Fruit fly (Drosophila melanogaster) whole organism, embryonic: ENCODE measurements around the gene msps.

Experiments used
- ATbp ChIP-seq: fragments of 200-800 bp; sonication (Bioruptor generic); optimal IDR thresholded peaks from 2 replicates; lab custom pipeline; 2017; ENCODE audit warnings: missing biosample characterization, mild to moderate bottlenecking, missing genetic modification characterization, missing genetic modification reagents
- Atf6 ChIP-seq: fragments of 200-800 bp; sonication (Bioruptor generic); IDR thresholded peaks from 2 replicates; pipeline ENCODE4 v1.3.6; 2022; ENCODE audit warnings: missing biosample characterization, missing genetic modification characterization
- Bgb ChIP-seq: fragments of 200-800 bp; sonication (Bioruptor generic); IDR thresholded peaks from 2 replicates; pipeline ENCODE4 v1.3.6; 2022; ENCODE audit warnings: missing biosample characterization, missing genetic modification characterization; ENCODE audit not compliant: partially characterized antibody
- BtbVII ChIP-seq: fragments of 200-800 bp; sonication (Bioruptor generic); optimal IDR thresholded peaks from 3 replicates; lab custom pipeline; 2017; ENCODE audit warnings: missing biosample characterization, mild to moderate bottlenecking, missing genetic modification characterization
- CG10209 ChIP-seq: fragments of 200-800 bp; sonication (Bioruptor generic); optimal IDR thresholded peaks from 3 replicates; lab custom pipeline; 2017; ENCODE audit warnings: missing biosample characterization, mild to moderate bottlenecking, missing genetic modification characterization, missing genetic modification reagents
- CG10543 ChIP-seq: fragments of 200-800 bp; sonication (Bioruptor generic); optimal IDR thresholded peaks from 3 replicates; lab custom pipeline; 2017; ENCODE audit warnings: missing biosample characterization, mild to moderate bottlenecking, missing genetic modification characterization, moderate library complexity
- CG10565 ChIP-seq: fragments of 200-800 bp; sonication (Bioruptor generic); optimal IDR thresholded peaks from 3 replicates; lab custom pipeline; 2016; ENCODE audit warnings: missing biosample characterization, mild to moderate bottlenecking, missing genetic modification characterization
- CG10959 ChIP-seq: fragments of 200-800 bp; sonication (Bioruptor generic); IDR thresholded peaks from 2 replicates; pipeline ENCODE4 v1.3.6; 2022; ENCODE audit warnings: missing biosample characterization, missing genetic modification characterization
- CG12155 ChIP-seq: fragments of 200-800 bp; sonication (Bioruptor generic); optimal IDR thresholded peaks from 3 replicates; lab custom pipeline; 2016; ENCODE audit warnings: missing biosample characterization, missing genetic modification characterization
- CG17328 ChIP-seq: fragments of 200-800 bp; sonication (Bioruptor generic); IDR thresholded peaks from 2 replicates; pipeline ENCODE4 v1.3.6; 2022; ENCODE audit warnings: missing biosample characterization, missing genetic modification characterization
- CG2129 ChIP-seq: fragments of 200-800 bp; sonication (Bioruptor generic); IDR thresholded peaks from 2 replicates; pipeline ENCODE4 v1.3.6; 2022; ENCODE audit warnings: missing biosample characterization, missing genetic modification characterization; ENCODE audit not compliant: partially characterized antibody
- CG3163 ChIP-seq: fragments of 200-800 bp; sonication (Bioruptor generic); optimal IDR thresholded peaks from 3 replicates; lab custom pipeline; 2016; ENCODE audit warnings: missing biosample characterization, missing genetic modification characterization
- CG34376 ChIP-seq: fragments of 200-800 bp; sonication (Bioruptor generic); optimal IDR thresholded peaks from 2 replicates; lab custom pipeline; 2018; ENCODE audit warnings: missing biosample characterization, mild to moderate bottlenecking, missing genetic modification characterization
- CG4360 ChIP-seq: fragments of 200-800 bp; sonication (Bioruptor generic); IDR thresholded peaks from 2 replicates; pipeline ENCODE4 v1.3.6; 2022; ENCODE audit warnings: missing biosample characterization, missing genetic modification characterization
- CG6654 ChIP-seq: fragments of 200-800 bp; sonication (Bioruptor generic); optimal IDR thresholded peaks from 2 replicates; lab custom pipeline; 2017; ENCODE audit warnings: missing biosample characterization, mild to moderate bottlenecking, missing genetic modification characterization
- CG7357 ChIP-seq: fragments of 200-800 bp; sonication (Bioruptor generic); IDR thresholded peaks from 3 replicates; pipeline ENCODE4 v1.3.6; 2022; ENCODE audit warnings: missing biosample characterization, missing genetic modification characterization
- CG9817 ChIP-seq: fragments of 200-800 bp; sonication (Bioruptor generic); optimal IDR thresholded peaks from 2 replicates; lab custom pipeline; 2018; ENCODE audit warnings: missing biosample characterization, mild to moderate bottlenecking, missing genetic modification characterization, moderate library complexity
- Fer1 ChIP-seq: fragments of 200-800 bp; sonication (Bioruptor generic); optimal IDR thresholded peaks from 2 replicates; lab custom pipeline; 2017; ENCODE audit warnings: missing biosample characterization, mild to moderate bottlenecking, missing genetic modification characterization
- GATAe ChIP-seq: fragments of 200-800 bp; sonication (Bioruptor generic); conservative IDR thresholded peaks from 2 replicates; pipeline ENCODE4 v1.3.6; 2022; ENCODE audit warnings: missing biosample characterization, missing genetic modification characterization
- Hmr ChIP-seq: fragments of 200-800 bp; sonication (Bioruptor generic); optimal IDR thresholded peaks from 3 replicates; lab custom pipeline; 2017; ENCODE audit warnings: mild to moderate bottlenecking, missing biosample characterization, missing genetic modification reagents, missing genetic modification characterization
- Hr78 ChIP-seq, 2 experiments: fragments of 200-800 bp in 1 of 2; fragments of >200 bp in 1 of 2; sonication (Bioruptor generic) in 1 of 2; optimal IDR thresholded peaks; 2 replicates each; lab custom pipeline; 2017 to 2019; ENCODE audit warnings: missing biosample characterization in 2 of 2, missing genetic modification characterization in 2 of 2, mild to moderate bottlenecking in 1 of 2, moderate library complexity in 1 of 2
- MBD-R2 ChIP-seq: fragments of 200-800 bp; sonication (Bioruptor generic); IDR thresholded peaks from 2 replicates; pipeline ENCODE4 v1.3.6; 2022; ENCODE audit warnings: missing biosample characterization, missing genetic modification characterization
- Med ChIP-seq: fragments of 200-800 bp; sonication (Bioruptor generic); peaks from one replicate; lab custom pipeline; 2016; ENCODE audit warnings: missing biosample characterization, missing genetic modification characterization, mild to moderate bottlenecking, inconsistent platforms, moderate library complexity
- NC2β ChIP-seq: fragments of 200-800 bp; sonication (Bioruptor generic); optimal IDR thresholded peaks from 2 replicates; lab custom pipeline; 2016; ENCODE audit warnings: missing biosample characterization, missing genetic modification characterization
- Opbp ChIP-seq: fragments of 200-800 bp; sonication (Bioruptor generic); IDR thresholded peaks from 3 replicates; pipeline ENCODE4 v1.3.6; 2022; ENCODE audit warnings: missing biosample characterization, missing genetic modification characterization; ENCODE audit not compliant: partially characterized antibody
- Sox102F ChIP-seq: fragments of 200-800 bp; sonication (Bioruptor generic); optimal IDR thresholded peaks from 2 replicates; lab custom pipeline; 2018; ENCODE audit warnings: missing biosample characterization, mild to moderate bottlenecking, missing genetic modification characterization, moderate library complexity
- Ssrp ChIP-seq: fragments of 200-800 bp; sonication (Bioruptor generic); optimal IDR thresholded peaks from 2 replicates; lab custom pipeline; 2018; ENCODE audit warnings: missing biosample characterization, mild to moderate bottlenecking, missing genetic modification characterization, moderate library complexity
- bsh ChIP-seq, 2 experiments: fragments of 200-800 bp; sonication (Bioruptor generic); optimal IDR thresholded peaks; 2 replicates each; lab custom pipeline; 2017 to 2018; ENCODE audit warnings: mild to moderate bottlenecking in 2 of 2, missing biosample characterization in 2 of 2, missing genetic modification characterization in 2 of 2, moderate library complexity in 1 of 2
- cg ChIP-seq: fragments of 200-800 bp; sonication (Bioruptor generic); optimal IDR thresholded peaks from 3 replicates; lab custom pipeline; 2019; ENCODE audit warnings: missing biosample characterization, mild to moderate bottlenecking, missing genetic modification characterization, moderate library complexity
- chinmo ChIP-seq: fragments of 200-800 bp; sonication (Bioruptor generic); IDR thresholded peaks from 4 replicates; pipeline ENCODE4 v1.3.6; 2022; ENCODE audit warnings: missing biosample characterization, missing genetic modification characterization; ENCODE audit not compliant: partially characterized antibody
- chm ChIP-seq: fragments of 200-800 bp; sonication (Bioruptor generic); IDR thresholded peaks from 2 replicates; pipeline ENCODE4 v1.3.6; 2022; ENCODE audit warnings: missing biosample characterization, missing genetic modification characterization
- crol ChIP-seq: fragments of 200-800 bp; sonication (Bioruptor generic); IDR thresholded peaks from 2 replicates; pipeline ENCODE4 v1.3.6; 2022; ENCODE audit warnings: missing biosample characterization, missing genetic modification characterization
- cwo ChIP-seq: fragments of 200-800 bp; sonication (Bioruptor generic); optimal IDR thresholded peaks from 3 replicates; lab custom pipeline; 2017; ENCODE audit warnings: missing biosample characterization, missing genetic modification characterization, mild to moderate bottlenecking, moderate library complexity, missing genetic modification reagents
- dpn ChIP-seq, 2 experiments: fragments of 200-800 bp; sonication (Bioruptor generic); optimal IDR thresholded peaks; 3 replicates each; lab custom pipeline; 2016; ENCODE audit warnings: missing biosample characterization in 2 of 2, missing genetic modification characterization in 2 of 2
- exex ChIP-seq: fragments of 200-800 bp; sonication (Bioruptor generic); optimal IDR thresholded peaks from 4 replicates; lab custom pipeline; 2018; ENCODE audit warnings: missing biosample characterization, mild to moderate bottlenecking, missing genetic modification characterization, moderate library complexity
- jing ChIP-seq: fragments of 200-800 bp; sonication (Bioruptor generic); optimal IDR thresholded peaks from 2 replicates; lab custom pipeline; 2018; ENCODE audit warnings: missing biosample characterization, mild to moderate bottlenecking, missing genetic modification characterization
- jumu ChIP-seq: fragments of 200-800 bp; sonication (Bioruptor generic); optimal IDR thresholded peaks from 3 replicates; lab custom pipeline; 2016; ENCODE audit warnings: missing biosample characterization, missing genetic modification characterization
- lola ChIP-seq, 3 experiments: fragments of >200 bp in 2 of 3; fragments of 200-800 bp in 1 of 3; sonication (Bioruptor generic) in 1 of 3; optimal IDR thresholded peaks; 2 replicates each; lab custom pipeline; 2017 to 2019; ENCODE audit warnings: missing biosample characterization in 3 of 3, missing genetic modification characterization in 3 of 3, mild to moderate bottlenecking in 1 of 3, moderate library complexity in 1 of 3
- mirr ChIP-seq: fragments of 200-800 bp; sonication (Bioruptor generic); optimal IDR thresholded peaks from 3 replicates; lab custom pipeline; 2018; ENCODE audit warnings: missing biosample characterization, mild to moderate bottlenecking, missing genetic modification characterization
- nmo ChIP-seq: fragments of 200-800 bp; sonication (Bioruptor generic); optimal IDR thresholded peaks from 2 replicates; lab custom pipeline; 2018; ENCODE audit warnings: missing biosample characterization, mild to moderate bottlenecking, missing genetic modification characterization, moderate library complexity
- ranshi ChIP-seq: fragments of 200-800 bp; sonication (Bioruptor generic); IDR thresholded peaks from 2 replicates; pipeline ENCODE4 v1.3.6; 2022; ENCODE audit warnings: missing biosample characterization, missing genetic modification characterization
- sd ChIP-seq: fragments of 200-800 bp; sonication (Bioruptor generic); optimal IDR thresholded peaks from 3 replicates; lab custom pipeline; 2018; ENCODE audit warnings: missing biosample characterization, mild to moderate bottlenecking, missing genetic modification characterization, moderate library complexity
- sima ChIP-seq: fragments of 200-800 bp; sonication (Bioruptor generic); optimal IDR thresholded peaks from 2 replicates; lab custom pipeline; 2016; ENCODE audit warnings: missing biosample characterization, missing genetic modification characterization
- ssp ChIP-seq: fragments of 200-800 bp; sonication (Bioruptor generic); IDR thresholded peaks from 2 replicates; pipeline ENCODE4 v1.3.6; 2022; ENCODE audit warnings: missing biosample characterization, missing genetic modification characterization
- sug ChIP-seq: fragments of 200-800 bp; optimal IDR thresholded peaks from 2 replicates; lab custom pipeline; 2019; ENCODE audit warnings: missing biosample characterization, mild to moderate bottlenecking, missing genetic modification characterization, moderate library complexity
- zfh2 ChIP-seq: fragments of 200-800 bp; sonication (Bioruptor generic); optimal IDR thresholded peaks from 2 replicates; lab custom pipeline; 2016; ENCODE audit warnings: missing biosample characterization, missing genetic modification characterization

Gene msps

dm6 chr3R:16006806-16007556 lies 43.6 kb upstream of the msps start (continued):
- no peak for TF ChIP-seq Sox102F (GFP tag; lab: Kevin White, UChicago)
- TF ChIP-seq CG6654 (GFP tag; lab: Kevin White, UChicago): no peak
- peak; percentile 87 for TF ChIP-seq GATAe

- TF ChIP-seq GATAe (peak; percentile 92), dpn (GFP tag; optimal IDR thresholded peaks at IDR 0.05; lab: Kevin White, UChicago) (no peak), CG3163 (GFP tag; lab: Kevin White, UChicago) (no peak), CG10959 (GFP tag; lab: Robert Waterston, UW) (no peak), CG10209 (GFP tag; lab: Kevin White, UChicago) (no peak), cg (GFP tag; lab: Kevin White, UChicago) (peak; percentile 4), zfh2 (no peak), CG34376 (GFP tag; lab: Kevin White, UChicago) (peak; percentile 58), jumu (GFP tag; lab: Kevin White, UChicago) (no peak), NC2β (GFP tag; lab: Kevin White, UChicago) (no peak), Ssrp (tag; lab: Kevin White, UChicago) (no peak), CG7357 (GFP tag; lab: Robert Waterston, UW) (no peak), CG17328 (GFP tag; lab: Robert Waterston, UW) (no peak), chinmo (GFP tag; lab: Robert Waterston, UW) (0 out of 4 replicates have a peak, but pooled peaks have one; percentile 19), ATbp (no peak), mirr (GFP tag; lab: Kevin White, UChicago) (peak; percentile 28), Bgb (GFP tag; lab: Robert Waterston, UW) (no peak), sug (tag; lab: Kevin White, UChicago) (peak; percentile 92), CG4360 (GFP tag; lab: Robert Waterston, UW) (peak; percentile 78), sima (no peak), CG2129 (GFP tag; lab: Robert Waterston, UW) (no peak), ranshi (GFP tag; lab: Robert Waterston, UW) (no peak), Hmr (GFP tag; lab: Kevin White, UChicago) (peak; percentile 2), Fer1 (GFP tag; lab: Kevin White, UChicago) (no peak), sd (tag; lab: Kevin White, UChicago) (peak; percentile 58), MBD-R2 (GFP tag; lab: Robert Waterston, UW) (no peak), BtbVII (GFP tag; lab: Kevin White, UChicago) (peak; percentile 16), CG12155 (no peak), nmo (GFP tag; lab: Kevin White, UChicago) (no peak), chm (GFP tag; lab: Robert Waterston, UW) (no peak), CG9817 (tag; lab: Kevin White, UChicago) (no peak), Med (GFP tag; lab: Kevin White, UChicago) (peak; percentile 21), Hr78 (GFP tag; optimal IDR thresholded peaks at IDR 0.05; lab: Kevin White, UChicago) (peak in 1 of 2 experiments; percentile 23), Atf6 (GFP tag; lab: Robert Waterston, UW) (0 out of 2 replicates have a peak, but pooled peaks have one; percentile 10), Opbp (GFP tag; lab: Robert Waterston, UW) (0 out of 3 replicates have a peak, but pooled peaks have one; percentile 15), bsh (GFP tag; optimal IDR thresholded peaks at IDR 0.05; lab: Kevin White, UChicago) (no peak), exex (tag; lab: Kevin White, UChicago) (peak; percentile 37), crol (peak; percentile 58; the same call in 1 of the 2 replicates), cwo (GFP tag; lab: Kevin White, UChicago) (peak; percentile 7), CG10543 (peak; percentile 52), ssp (GFP tag; lab: Robert Waterston, UW) (no peak), lola (GFP tag; optimal IDR thresholded peaks at IDR 0.05; lab: Kevin White, UChicago) (no peak), jing (GFP tag; lab: Kevin White, UChicago) (no peak), CG10565 (GFP tag; lab: Kevin White, UChicago) (no peak)
These were observed 42.3 kb upstream of the msps start for dm6 chr3R:16008300-16008699.
